Fruit fly (Drosophila melanogaster): Measurements from ENCODE around the gene CG15646.

Gene CG15646

dm6 chrX:15701047-15701446, 30.2 kb upstream of the CG15646 start, which contains the start of gene CG9240 (continued):
- TF ChIP-seq tll (GFP tag; optimal IDR thresholded peaks at IDR 0.05), result no peak
- TF ChIP-seq Dll (GFP tag; IDR thresholded peaks at IDR 0.05; ENCODE audit: partially characterized antibody), result peak; percentile 46; the same call in 1 of the 4 replicates
- peak; percentile 88 for TF ChIP-seq Dp (GFP tag; optimal IDR thresholded peaks at IDR 0.05)
- TF ChIP-seq sr (GFP tag; IDR thresholded peaks at IDR 0.05), result no peak
- TF ChIP-seq Opbp (GFP tag; IDR thresholded peaks at IDR 0.05; ENCODE audit: partially characterized antibody), result 0 out of 3 replicates have a peak, but pooled peaks have one; percentile 47
- no peak for TF ChIP-seq CG32532 (GFP tag; IDR thresholded peaks at IDR 0.05)
- peak; percentile 42 for TF ChIP-seq CG17186 (GFP tag; optimal IDR thresholded peaks at IDR 0.05)
- TF ChIP-seq ato (GFP tag; IDR thresholded peaks at IDR 0.05; ENCODE audit: partially characterized antibody), result peak; percentile 22; the same call in 1 of the 2 replicates
- TF ChIP-seq CG12659 (GFP tag; optimal IDR thresholded peaks at IDR 0.05), result peak; percentile 6
- TF ChIP-seq crp (GFP tag; optimal IDR thresholded peaks at IDR 0.05), result peak in 1 of 2 experiments; percentile 87
- TF ChIP-seq gfzf (GFP tag; optimal IDR thresholded peaks at IDR 0.05), result peak; percentile 19
- no peak for TF ChIP-seq gce (GFP tag; IDR thresholded peaks at IDR 0.05)
- TF ChIP-seq zfh1 (GFP tag; IDR thresholded peaks at IDR 0.05), result 0 out of 3 replicates have a peak, but pooled peaks have one; percentile 28
- peak; percentile 47 for TF ChIP-seq Sry-δ (GFP tag; optimal IDR thresholded peaks at IDR 0.05)
- peak; percentile 5 for TF ChIP-seq CG12769 (tag; optimal IDR thresholded peaks at IDR 0.05)
- peak; percentile 10 for TF ChIP-seq CG14710 (tag; optimal IDR thresholded peaks at IDR 0.05)
- peak; percentile 2 for TF ChIP-seq nom (GFP tag; optimal IDR thresholded peaks at IDR 0.05)
- TF ChIP-seq Dref (GFP tag; IDR thresholded peaks at IDR 0.05), result peak; percentile 78
- peak; percentile 69 for TF ChIP-seq pzg (GFP tag; optimal IDR thresholded peaks at IDR 0.05)
- TF ChIP-seq MBD-R2 (GFP tag; IDR thresholded peaks at IDR 0.05), result peak; percentile 87
- peak; percentile 4 for TF ChIP-seq CG10267 (tag; optimal IDR thresholded peaks at IDR 0.05)
- peak; percentile 94 for TF ChIP-seq E2f2 (GFP tag; IDR thresholded peaks at IDR 0.05)
- peak; percentile 7 for TF ChIP-seq CG9797 (GFP tag; optimal IDR thresholded peaks at IDR 0.05)
- TF ChIP-seq CG15514 (GFP tag; optimal IDR thresholded peaks at IDR 0.05), result peak; percentile 69
- TF ChIP-seq Pdp1 (GFP tag; optimal IDR thresholded peaks at IDR 0.05), result peak in 1 of 2 experiments; percentile 84
- TF ChIP-seq trem (tag; optimal IDR thresholded peaks at IDR 0.05), result peak; percentile 5
- TF ChIP-seq amos (GFP tag; IDR thresholded peaks at IDR 0.05; ENCODE audit: partially characterized antibody), result peak; percentile 28; the same call in 1 of the 2 replicates
- no peak for TF ChIP-seq tgo (GFP tag; IDR thresholded peaks at IDR 0.05)
- no peak for TF ChIP-seq tap (tag; optimal IDR thresholded peaks at IDR 0.05)
- TF ChIP-seq CG12236 (GFP tag; optimal IDR thresholded peaks at IDR 0.05), result no peak
- peak; percentile 18 for TF ChIP-seq CG15479 (GFP tag; optimal IDR thresholded peaks at IDR 0.05)
- TF ChIP-seq jumu (GFP tag; optimal IDR thresholded peaks at IDR 0.05), result no peak
- TF ChIP-seq dmrt99B (tag; optimal IDR thresholded peaks at IDR 0.05), result no peak
- peak; percentile 28 for TF ChIP-seq CG3995 (GFP tag; optimal IDR thresholded peaks at IDR 0.05)
- no peak for TF ChIP-seq nau (GFP tag; optimal IDR thresholded peaks at IDR 0.05)
- TF ChIP-seq h (optimal IDR thresholded peaks at IDR 0.05), result no peak
- peak; percentile 35; the same call in 1 of the 3 replicates for TF ChIP-seq HLH4C (GFP tag; IDR thresholded peaks at IDR 0.05; ENCODE audit: partially characterized antibody)
- TF ChIP-seq hth (optimal IDR thresholded peaks at IDR 0.05), result no peak
- peak; percentile 12 for TF ChIP-seq phol (tag; optimal IDR thresholded peaks at IDR 0.05)
- no peak for TF ChIP-seq CG4360 (GFP tag; IDR thresholded peaks at IDR 0.05)
- TF ChIP-seq BEAF-32 (GFP tag; optimal IDR thresholded peaks at IDR 0.05), result peak; percentile 41
- no peak for TF ChIP-seq CG1647 (GFP tag; optimal IDR thresholded peaks at IDR 0.05)
- 0 out of 2 replicates have a peak, but pooled peaks have one; percentile 28 for TF ChIP-seq slbo (GFP tag; IDR thresholded peaks at IDR 0.05)
- TF ChIP-seq CG13287 (GFP tag; IDR thresholded peaks at IDR 0.05; ENCODE audit: partially characterized antibody), result peak; percentile 32; the same call in 1 of the 2 replicates
- TF ChIP-seq Adf1 (GFP tag; IDR thresholded peaks at IDR 0.05), result 0 out of 2 replicates have a peak, but pooled peaks have one; percentile 14
- TF ChIP-seq Med (GFP tag), result peak; percentile 66
- no peak for TF ChIP-seq dmrt11E (tag; optimal IDR thresholded peaks at IDR 0.05)
- peak; percentile 8 for TF ChIP-seq B-H2 (GFP tag; optimal IDR thresholded peaks at IDR 0.05)
- TF ChIP-seq HLH3B (GFP tag; IDR thresholded peaks at IDR 0.05), result no peak

Measured in whole organism, embryonic.